Worm (Caenorhabditis elegans) whole organism, L3 larva: ENCODE results near the gene ceh-81.

Experiments used
- lin-39 ChIP-seq: fragments of 150-350 bp; optimal IDR thresholded peaks from 2 replicates; lab custom pipeline; 2018; ENCODE audit warnings: missing biosample characterization, missing genetic modification reagents, missing genetic modification characterization
- nhr-23 ChIP-seq: fragments of 150-350 bp; optimal IDR thresholded peaks from 2 replicates; lab custom pipeline; 2014; ENCODE audit warnings: missing biosample characterization, missing genetic modification reagents, missing genetic modification characterization
- unc-62 ChIP-seq: fragments of 150-350 bp; sonication (generic microtip); optimal IDR thresholded peaks from 4 replicates; lab custom pipeline; 2014; ENCODE audit warnings: missing biosample characterization, missing genetic modification reagents, missing genetic modification characterization

DNA sequence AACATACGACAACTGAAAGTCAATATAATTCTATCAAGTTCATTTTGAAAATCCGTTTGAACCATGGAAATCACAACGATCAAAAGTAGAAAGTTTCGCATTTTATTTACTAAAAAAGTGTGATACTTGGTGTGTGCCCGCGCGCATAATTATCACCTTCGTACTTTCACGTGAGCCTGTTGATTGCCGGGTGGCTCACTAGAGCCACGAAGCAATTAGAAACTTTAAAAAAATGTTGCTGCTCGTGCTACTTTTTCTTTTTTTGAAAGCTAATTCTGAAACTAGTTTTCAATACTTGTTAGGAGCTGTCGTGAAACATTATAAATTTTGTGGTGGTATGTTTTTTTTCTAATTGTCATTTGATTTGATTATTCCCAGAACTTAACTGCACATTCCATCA, 8.6 kb downstream of the ceh-81 start, which contains the start of the genes irld-9 and irld-33:
- TF ChIP-seq unc-62 (GFP tag; lab: Kevin White, UChicago) (no peak), lin-39 (tag; lab: Kevin White, UChicago) (no peak), nhr-23 (tag; lab: Kevin White, UChicago) (no peak)
